Worm (Caenorhabditis elegans) whole organism, midembryonic: ENCODE measurements around the gene C10G8.4.
A peak's percentile ranks its signal among the peaks of the same experiment; 100 is the strongest.

Experiments used
- T22C8.4 ChIP-seq: fragments of 200-800 bp; sonication (Bioruptor generic); IDR thresholded peaks from 2 replicates; pipeline ENCODE4 v1.3.6; 2022; ENCODE audit warnings: missing genetic modification characterization, missing compliant biosample characterization
- cog-1 ChIP-seq: sonication (generic microtip); optimal IDR thresholded peaks from 2 replicates; lab custom pipeline; 2016; ENCODE audit warnings: missing genetic modification characterization, missing compliant biosample characterization
- flt-1 ChIP-seq: fragments of 200-800 bp; sonication (Bioruptor generic); IDR thresholded peaks from 2 replicates; pipeline ENCODE4 v1.3.6; 2022; ENCODE audit warnings: missing genetic modification characterization, missing compliant biosample characterization
- klf-2 ChIP-seq: fragments of 200-800 bp; sonication (Bioruptor generic); conservative IDR thresholded peaks from 2 replicates; pipeline ENCODE4 v1.3.6; 2022; ENCODE audit warnings: missing genetic modification reagents, missing genetic modification characterization, missing compliant biosample characterization
- med-1 ChIP-seq: sonication (generic microtip); optimal IDR thresholded peaks from 2 replicates; lab custom pipeline; 2017; ENCODE audit warnings: missing genetic modification characterization, mild to moderate bottlenecking, missing compliant biosample characterization, antibody characterized with exemption, missing genetic modification reagents; ENCODE audit not compliant: insufficient read depth
- ref-1 ChIP-seq: fragments of 200-800 bp; sonication (Bioruptor generic); conservative IDR thresholded peaks from 2 replicates; pipeline ENCODE4 v1.3.6; 2022; ENCODE audit warnings: missing genetic modification reagents, missing genetic modification characterization, missing compliant biosample characterization
- tab-1 ChIP-seq: fragments of 200-800 bp; sonication (Bioruptor generic); IDR thresholded peaks from 2 replicates; pipeline ENCODE4 v1.3.6; 2022; ENCODE audit warnings: missing genetic modification characterization, missing compliant biosample characterization
- ztf-23 ChIP-seq: fragments of 200-800 bp; sonication (Bioruptor generic); IDR thresholded peaks from 2 replicates; pipeline ENCODE4 v1.3.6; 2022; ENCODE audit warnings: missing genetic modification reagents, missing genetic modification characterization, missing compliant biosample characterization
- ztf-29 ChIP-seq: fragments of 200-800 bp; sonication (Bioruptor generic); IDR thresholded peaks from 2 replicates; pipeline ENCODE4 v1.3.6; 2022; ENCODE audit warnings: missing genetic modification reagents, missing genetic modification characterization, missing compliant biosample characterization

ce11 chrV:5271487-5271886 is 40.2 kb upstream of the C10G8.4 start:
- TF ChIP-seq ref-1 (GFP tag; lab: Robert Waterston, UW): no peak
- no peak for TF ChIP-seq tab-1 (GFP tag; lab: Robert Waterston, UW)
- no peak for TF ChIP-seq ztf-29 (GFP tag; lab: Robert Waterston, UW)
- TF ChIP-seq cog-1 (tag; lab: Kevin White, UChicago): peak; percentile 12
- TF ChIP-seq klf-2: no peak
- no peak for TF ChIP-seq T22C8.4 (GFP tag; lab: Robert Waterston, UW)
- TF ChIP-seq flt-1 (GFP tag; lab: Robert Waterston, UW): no peak
- TF ChIP-seq med-1: no peak
- TF ChIP-seq ztf-23 (GFP tag; lab: Robert Waterston, UW): no peak
